Worm (Caenorhabditis elegans) whole organism, young adult: Measurements from ENCODE around the gene nhr-230.
A peak's percentile ranks its signal among the peaks of the same experiment; 100 is the strongest.

Experiments used
- B0261.1 ChIP-seq: sonication (generic microtip); optimal IDR thresholded peaks from 2 replicates; lab custom pipeline; 2016; ENCODE audit warnings: mild to moderate bottlenecking, missing genetic modification characterization, moderate library complexity, missing compliant biosample characterization
- C06A6.2 ChIP-seq: fragments of 200-800 bp; sonication (Bioruptor generic); conservative IDR thresholded peaks from 2 replicates; pipeline ENCODE4 v1.3.6; 2022; ENCODE audit warnings: missing genetic modification characterization, missing compliant biosample characterization
- C17E4.6 ChIP-seq: fragments of 200-800 bp; sonication (Bioruptor generic); IDR thresholded peaks from 2 replicates; pipeline ENCODE4 v1.3.6; 2022; ENCODE audit warnings: missing genetic modification reagents, missing genetic modification characterization, missing compliant biosample characterization
- F10E7.11 ChIP-seq: sonication (generic microtip); optimal IDR thresholded peaks from 2 replicates; lab custom pipeline; 2017; ENCODE audit warnings: mild to moderate bottlenecking, missing genetic modification characterization, moderate library complexity, missing compliant biosample characterization
- F49E8.2 ChIP-seq: sonication (generic microtip); optimal IDR thresholded peaks from 3 replicates; lab custom pipeline; 2017; ENCODE audit warnings: missing genetic modification characterization, mild to moderate bottlenecking, missing compliant biosample characterization, antibody characterized with exemption, moderate library complexity; ENCODE audit not compliant: insufficient read depth
- K11D2.4 ChIP-seq: fragments of 200-800 bp; sonication (Bioruptor generic); IDR thresholded peaks from 2 replicates; pipeline ENCODE4 v1.3.6; 2022; ENCODE audit warnings: missing genetic modification reagents, missing genetic modification characterization, missing compliant biosample characterization
- K12H6.12 ChIP-seq: fragments of 200-800 bp; sonication (Bioruptor generic); optimal IDR thresholded peaks from 2 replicates; lab custom pipeline; 2018; ENCODE audit warnings: mild to moderate bottlenecking, missing genetic modification characterization, missing compliant biosample characterization
- Y53F4B.3 ChIP-seq: fragments of 200-800 bp; sonication (Bioruptor generic); IDR thresholded peaks from 2 replicates; pipeline ENCODE4 v1.3.6; 2022; ENCODE audit warnings: missing genetic modification reagents, missing genetic modification characterization, missing compliant biosample characterization
- Y67H2A.10 ChIP-seq: fragments of 200-800 bp; sonication (Bioruptor generic); conservative IDR thresholded peaks from 2 replicates; pipeline ENCODE4 v1.3.6; 2022; ENCODE audit warnings: missing genetic modification reagents, missing genetic modification characterization, missing compliant biosample characterization
- ama-1 ChIP-seq, 3 experiments: fragments of 150-350 bp in 1 of 3; sonication (generic microtip) in 2 of 3; optimal IDR thresholded peaks; 2 replicates each; lab custom pipeline; 2014 to 2018; ENCODE audit warnings: missing biosample characterization in 2 of 3, missing genetic modification characterization in 2 of 3, missing genetic modification reagents in 2 of 3
- atf-7 ChIP-seq: sonication (generic microtip); optimal IDR thresholded peaks from 2 replicates; lab custom pipeline; 2017; ENCODE audit warnings: mild to moderate bottlenecking, missing genetic modification characterization, missing compliant biosample characterization
- bed-1 ChIP-seq: fragments of 200-800 bp; sonication (Bioruptor generic); IDR thresholded peaks from 2 replicates; pipeline ENCODE4 v1.3.6; 2022; ENCODE audit warnings: missing genetic modification reagents, missing genetic modification characterization, missing compliant biosample characterization
- cebp-1 ChIP-seq, 2 experiments: fragments of 200-800 bp in 1 of 2; sonication (Bioruptor generic) in 1 of 2; sonication (generic microtip) in 1 of 2; IDR thresholded peaks in 1 of 2; optimal IDR thresholded peaks in 1 of 2; 2 replicates each; pipeline versions ENCODE4 v1.3.6 to Lab custom; 2017 to 2022; ENCODE audit warnings: missing compliant biosample characterization in 2 of 2, missing genetic modification characterization in 2 of 2, mild to moderate bottlenecking in 1 of 2, missing genetic modification reagents in 1 of 2, moderate library complexity in 1 of 2
- cebp-2 ChIP-seq: fragments of 200-800 bp; sonication (Bioruptor generic); IDR thresholded peaks from 2 replicates; pipeline ENCODE4 v1.3.6; 2022; ENCODE audit warnings: missing genetic modification characterization, missing compliant biosample characterization
- ceh-58 ChIP-seq: fragments of 200-800 bp; sonication (Bioruptor generic); IDR thresholded peaks from 2 replicates; pipeline ENCODE4 v1.3.6; 2022; ENCODE audit warnings: missing genetic modification characterization, missing compliant biosample characterization
- dox-1 ChIP-seq: fragments of 200-800 bp; sonication (Bioruptor generic); IDR thresholded peaks from 2 replicates; pipeline ENCODE4 v1.3.6; 2022; ENCODE audit warnings: missing genetic modification reagents, missing genetic modification characterization, missing compliant biosample characterization
- dpff-1 ChIP-seq: sonication (generic microtip); optimal IDR thresholded peaks from 2 replicates; lab custom pipeline; 2017; ENCODE audit warnings: mild to moderate bottlenecking, missing genetic modification characterization, missing compliant biosample characterization
- efl-1 ChIP-seq: fragments of 150-350 bp; optimal IDR thresholded peaks from 2 replicates; lab custom pipeline; 2014; ENCODE audit warnings: missing biosample characterization, missing genetic modification reagents, missing genetic modification characterization
- egrh-3 ChIP-seq: fragments of 200-800 bp; sonication (Bioruptor generic); IDR thresholded peaks from 2 replicates; pipeline ENCODE4 v1.3.6; 2022; ENCODE audit warnings: missing genetic modification reagents, missing genetic modification characterization, missing compliant biosample characterization
- fkh-3 ChIP-seq: sonication (generic microtip); optimal IDR thresholded peaks from 2 replicates; lab custom pipeline; 2016; ENCODE audit warnings: mild to moderate bottlenecking, missing genetic modification characterization, missing compliant biosample characterization
- hlh-12 ChIP-seq: sonication (generic microtip); optimal IDR thresholded peaks from 2 replicates; lab custom pipeline; 2016; ENCODE audit warnings: missing genetic modification characterization, missing compliant biosample characterization
- hmg-1.2 ChIP-seq: fragments of 200-800 bp; sonication (Bioruptor generic); IDR thresholded peaks from 2 replicates; pipeline ENCODE4 v1.3.6; 2022; ENCODE audit warnings: missing genetic modification reagents, missing genetic modification characterization, missing compliant biosample characterization
- hmg-20 ChIP-seq: fragments of 200-800 bp; sonication (Bioruptor generic); IDR thresholded peaks from 2 replicates; pipeline ENCODE4 v1.3.6; 2022; ENCODE audit warnings: missing genetic modification reagents, missing genetic modification characterization, missing compliant biosample characterization
- hrde-1 ChIP-seq: sonication (generic microtip); optimal IDR thresholded peaks from 2 replicates; lab custom pipeline; 2016; ENCODE audit warnings: missing genetic modification characterization, mild to moderate bottlenecking, missing compliant biosample characterization, moderate library complexity, missing genotype, missing genetic modification reagents, borderline replicate concordance
- let-526 ChIP-seq: fragments of 200-800 bp; sonication (Bioruptor generic); IDR thresholded peaks from 2 replicates; pipeline ENCODE4 v1.3.6; 2022; ENCODE audit warnings: missing genetic modification reagents, missing genetic modification characterization, missing compliant biosample characterization
- lin-26 ChIP-seq: fragments of 200-800 bp; sonication (Bioruptor generic); IDR thresholded peaks from 2 replicates; pipeline ENCODE4 v1.3.6; 2022; ENCODE audit warnings: missing genetic modification reagents, missing genetic modification characterization, missing compliant biosample characterization
- lin-35 ChIP-seq, 3 experiments: fragments of 150-350 bp in 2 of 3; sonication (generic microtip) in 1 of 3; optimal IDR thresholded peaks; 2 replicates each; lab custom pipeline; 2014 to 2018; ENCODE audit warnings: missing biosample characterization in 3 of 3, missing genetic modification characterization in 3 of 3, missing genetic modification reagents in 3 of 3
- madf-8 ChIP-seq: fragments of 200-800 bp; sonication (Bioruptor generic); conservative IDR thresholded peaks from 2 replicates; pipeline ENCODE4 v1.3.6; 2022; ENCODE audit warnings: missing genetic modification reagents, missing genetic modification characterization, missing compliant biosample characterization
- mcd-1 ChIP-seq: fragments of 200-800 bp; sonication (Bioruptor generic); IDR thresholded peaks from 2 replicates; pipeline ENCODE4 v1.3.6; 2022; ENCODE audit warnings: missing genetic modification reagents, missing genetic modification characterization, missing compliant biosample characterization
- mes-4 ChIP-seq: sonication (generic microtip); optimal IDR thresholded peaks from 2 replicates; lab custom pipeline; 2016; ENCODE audit warnings: missing genotype, missing genetic modification characterization, missing compliant biosample characterization
- mxl-1 ChIP-seq: sonication (generic microtip); optimal IDR thresholded peaks from 2 replicates; lab custom pipeline; 2016; ENCODE audit warnings: missing genetic modification characterization, missing compliant biosample characterization
- nhr-80 ChIP-seq: sonication (generic microtip); optimal IDR thresholded peaks from 2 replicates; lab custom pipeline; 2016; ENCODE audit warnings: missing genetic modification characterization, missing compliant biosample characterization
- pbrm-1 ChIP-seq: fragments of 200-800 bp; sonication (Bioruptor generic); IDR thresholded peaks from 2 replicates; pipeline ENCODE4 v1.3.6; 2022; ENCODE audit warnings: missing genetic modification reagents, missing genetic modification characterization, missing compliant biosample characterization
- pha-4 ChIP-seq: fragments of 150-350 bp; sonication (generic microtip); optimal IDR thresholded peaks from 2 replicates; lab custom pipeline; 2014; ENCODE audit warnings: missing biosample characterization, missing genetic modification reagents, missing genetic modification characterization
- snpc-1.1 ChIP-seq: sonication (generic microtip); optimal IDR thresholded peaks from 2 replicates; lab custom pipeline; 2017; ENCODE audit warnings: missing genetic modification characterization, mild to moderate bottlenecking, missing compliant biosample characterization, antibody characterized with exemption, moderate library complexity, missing genotype, missing genetic modification reagents; ENCODE audit not compliant: insufficient read depth
- snpc-3.4 ChIP-seq: sonication (generic microtip); optimal IDR thresholded peaks from 2 replicates; lab custom pipeline; 2017; ENCODE audit warnings: missing genetic modification characterization, mild to moderate bottlenecking, missing compliant biosample characterization, antibody characterized with exemption, moderate library complexity, missing genotype, missing genetic modification reagents
- snpc-4 ChIP-seq, 5 experiments: fragments of 150-350 bp in 1 of 5; sonication (generic microtip) in 4 of 5; optimal IDR thresholded peaks; 2 replicates each; lab custom pipeline; 2014 to 2018; ENCODE audit warnings: missing genetic modification characterization in 5 of 5, missing biosample characterization in 3 of 5, antibody characterized with exemption in 2 of 5, mild to moderate bottlenecking in 2 of 5, missing compliant biosample characterization in 2 of 5, missing genotype in 2 of 5, moderate library complexity in 2 of 5, missing genetic modification reagents in 1 of 5
- xnd-1 ChIP-seq: sonication (generic microtip); optimal IDR thresholded peaks from 2 replicates; lab custom pipeline; 2016; ENCODE audit warnings: missing genotype, missing genetic modification reagents, missing genetic modification characterization, missing compliant biosample characterization
- ztf-26 ChIP-seq: sonication (generic microtip); optimal IDR thresholded peaks from 2 replicates; lab custom pipeline; 2017; ENCODE audit warnings: missing genetic modification characterization, missing compliant biosample characterization

Gene nhr-230

DNA sequence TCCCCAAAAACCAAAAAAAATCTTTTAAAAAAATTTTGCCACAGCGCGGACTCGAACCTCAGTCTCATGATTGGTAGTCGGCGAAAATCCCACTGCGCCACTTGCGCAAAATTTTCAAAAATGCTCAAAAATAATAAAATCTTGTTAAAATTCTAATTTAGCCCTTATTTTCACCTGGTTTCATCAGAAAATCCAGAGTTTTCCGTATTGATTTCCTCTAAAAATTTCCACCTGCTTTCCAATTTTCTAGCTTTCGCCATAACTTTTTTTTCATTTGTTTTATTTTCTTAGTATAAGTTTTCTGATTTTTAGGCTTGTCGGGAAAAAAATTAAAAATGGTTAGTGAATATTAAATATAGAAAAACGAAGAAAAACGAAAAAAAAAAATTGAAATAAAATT is 19.2 kb upstream of the nhr-230 start:
- TF ChIP-seq madf-8 (GFP tag; lab: Robert Waterston, UW): no peak
- no peak for TF ChIP-seq snpc-3.4 (tag; lab: Kevin White, UChicago)
- TF ChIP-seq hlh-12 (tag; lab: Kevin White, UChicago): no peak
- TF ChIP-seq cebp-2 (GFP tag; lab: Robert Waterston, UW): no peak
- TF ChIP-seq F10E7.11 (tag; lab: Kevin White, UChicago): no peak
- TF ChIP-seq B0261.1: no peak
- TF ChIP-seq lin-26 (GFP tag; lab: Robert Waterston, UW): no peak
- no peak for TF ChIP-seq mcd-1
- TF ChIP-seq xnd-1 (tag; lab: Kevin White, UChicago): no peak
- no peak for TF ChIP-seq F49E8.2 (tag; lab: Kevin White, UChicago)
- TF ChIP-seq K12H6.12 (tag; lab: Kevin White, UChicago): no peak
- no peak for TF ChIP-seq pbrm-1 (GFP tag; lab: Robert Waterston, UW)
- TF ChIP-seq efl-1 (GFP tag; lab: Kevin White, UChicago): no peak
- TF ChIP-seq bed-1 (GFP tag; lab: Robert Waterston, UW): no peak
- TF ChIP-seq ceh-58 (GFP tag; lab: Robert Waterston, UW): no peak
- TF ChIP-seq dpff-1 (tag; lab: Kevin White, UChicago): no peak
- no peak for TF ChIP-seq mes-4
- TF ChIP-seq let-526 (GFP tag; lab: Robert Waterston, UW): no peak
- TF ChIP-seq, all 124 proteins: peak for 0

DNA sequence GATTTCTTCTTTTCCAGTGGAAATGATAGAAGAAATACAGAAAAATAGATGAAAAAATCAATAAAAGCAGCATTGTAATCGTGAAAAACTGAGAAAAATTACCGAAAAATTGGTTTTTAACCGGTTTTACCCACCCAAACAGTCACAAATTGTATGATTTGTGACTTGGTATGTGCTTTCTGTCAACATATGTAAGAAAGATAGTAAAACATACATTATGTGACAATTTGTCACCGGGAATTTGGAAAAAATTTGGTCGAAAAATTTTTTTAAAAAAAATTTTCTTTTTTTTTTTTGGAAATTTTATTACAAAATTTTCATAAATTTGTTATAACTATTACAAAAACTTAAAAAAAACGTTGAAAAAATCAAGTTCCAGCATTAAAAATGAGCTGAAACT is 9.5 kb upstream of the nhr-230 start, which contains the start of gene cyp-33D3:
TSS of gene cyp-33D3 (minus strand) at position 101 of the 400 bp plus-strand sequence.
- TF ChIP-seq cebp-1 (GFP tag; IDR thresholded peaks at IDR 0.05; lab: Robert Waterston, UW) (no peak), cebp-1 (tag; optimal IDR thresholded peaks at IDR 0.05; lab: Kevin White, UChicago) (no peak), snpc-1.1 (tag; lab: Kevin White, UChicago) (no peak), snpc-4 (GFP tag; optimal IDR thresholded peaks at IDR 0.05; lab: Kevin White, UChicago) (no peak), snpc-4 (tag; optimal IDR thresholded peaks at IDR 0.05; lab: Kevin White, UChicago) (no peak), hmg-1.2 (no peak), Y53F4B.3 (GFP tag; lab: Robert Waterston, UW) (no peak), fkh-3 (tag; lab: Kevin White, UChicago) (no peak), ztf-26 (tag; lab: Kevin White, UChicago) (no peak), K11D2.4 (no peak), Y67H2A.10 (GFP tag; lab: Robert Waterston, UW) (no peak), F10E7.11 (tag; lab: Kevin White, UChicago) (no peak), ceh-58 (GFP tag; lab: Robert Waterston, UW) (no peak), hmg-20 (GFP tag; lab: Robert Waterston, UW) (no peak), egrh-3 (GFP tag; lab: Robert Waterston, UW) (no peak), C06A6.2 (GFP tag; lab: Robert Waterston, UW) (no peak), C17E4.6 (GFP tag; lab: Robert Waterston, UW) (no peak), ama-1 (optimal IDR thresholded peaks at IDR 0.05; lab: Kevin White, UChicago) (no peak), ama-1 (GFP tag; optimal IDR thresholded peaks at IDR 0.05; lab: Kevin White, UChicago) (no peak), lin-35 (GFP tag; optimal IDR thresholded peaks at IDR 0.05; lab: Kevin White, UChicago) (no peak)

ce11 chrV:18838799-18839354 is 7.7 kb upstream of the nhr-230 start, which contains the start of gene nhr-65:
TSS of gene nhr-65 (plus strand) at chrV:18839304.
- TF ChIP-seq atf-7 (tag; lab: Kevin White, UChicago) (no peak), hmg-1.2 (peak; percentile 92), pha-4 (tag; lab: Kevin White, UChicago) (peak; percentile 3), nhr-80 (tag; lab: Kevin White, UChicago) (peak; percentile 24), mxl-1 (tag; lab: Kevin White, UChicago) (no peak), hrde-1 (tag; lab: Kevin White, UChicago) (no peak), dox-1 (GFP tag; lab: Robert Waterston, UW) (0 out of 2 replicates have a peak, but pooled peaks have one; percentile 30), snpc-4 (GFP tag; optimal IDR thresholded peaks at IDR 0.05; lab: Kevin White, UChicago) (no peak), snpc-4 (tag; optimal IDR thresholded peaks at IDR 0.05; lab: Kevin White, UChicago) (peak in 1 of 4 experiments; percentile 24)
- TF ChIP-seq, all 124 proteins: peak for 5
